Worm (Caenorhabditis elegans) whole organism, L1 larva: ENCODE results near the gene F54D5.17.
A peak's percentile ranks its signal among the peaks of the same experiment; 100 is the strongest.

ENCODE experiments used
- C04F5.9 ChIP-seq: sonication (generic microtip); optimal IDR thresholded peaks from 2 replicates; lab custom pipeline; 2016; ENCODE audit warnings: missing genetic modification characterization, missing compliant biosample characterization
- C34B4.2 ChIP-seq: sonication (generic microtip); optimal IDR thresholded peaks from 2 replicates; lab custom pipeline; 2017; ENCODE audit warnings: mild to moderate bottlenecking, missing genetic modification characterization, missing compliant biosample characterization
- Y116A8C.19 ChIP-seq: sonication (generic microtip); optimal IDR thresholded peaks from 2 replicates; lab custom pipeline; 2016; ENCODE audit warnings: missing compliant biosample characterization, missing genetic modification characterization, borderline replicate concordance
- aha-1 ChIP-seq: fragments of 150-350 bp; optimal IDR thresholded peaks from 2 replicates; lab custom pipeline; 2014; ENCODE audit warnings: missing biosample characterization, missing genetic modification characterization
- aly-2 ChIP-seq: fragments of 150-350 bp; optimal IDR thresholded peaks from 2 replicates; lab custom pipeline; 2014; ENCODE audit warnings: missing biosample characterization, missing genetic modification characterization
- blmp-1 ChIP-seq: fragments of 150-350 bp; optimal IDR thresholded peaks from 2 replicates; lab custom pipeline; 2014; ENCODE audit warnings: missing biosample characterization, missing genetic modification characterization
- ceh-8 ChIP-seq: fragments of 200-800 bp; sonication (Bioruptor generic); optimal IDR thresholded peaks from 2 replicates; lab custom pipeline; 2018; ENCODE audit warnings: mild to moderate bottlenecking, missing genetic modification characterization, moderate library complexity, missing compliant biosample characterization
- ceh-82 ChIP-seq, 3 experiments: fragments of 150-350 bp in 1 of 3; sonication (generic microtip) in 2 of 3; optimal IDR thresholded peaks; 2 replicates each; lab custom pipeline; 2014 to 2017; ENCODE audit warnings: missing biosample characterization in 3 of 3, missing genetic modification characterization in 3 of 3
- ceh-88 ChIP-seq: fragments of 200-800 bp; sonication (Bioruptor generic); IDR thresholded peaks from 2 replicates; pipeline ENCODE4 v1.3.6; 2022; ENCODE audit warnings: missing genetic modification characterization, missing compliant biosample characterization
- efl-1 ChIP-seq, 4 experiments: fragments of 150-350 bp; optimal IDR thresholded peaks in 3 of 4; peaks in 1 of 4; 1 replicate in 1 of 4; 2 replicates in 3 of 4; lab custom pipeline; 2014; ENCODE audit warnings: missing biosample characterization in 2 of 4, missing genetic modification characterization in 2 of 4, missing genetic modification reagents in 2 of 4
- egl-13 ChIP-seq: sonication (generic microtip); optimal IDR thresholded peaks from 2 replicates; lab custom pipeline; 2016; ENCODE audit warnings: missing genotype, missing genetic modification reagents, missing genetic modification characterization, missing compliant biosample characterization
- elt-2 ChIP-seq: sonication (generic microtip); optimal IDR thresholded peaks from 2 replicates; lab custom pipeline; 2016; ENCODE audit warnings: missing genetic modification characterization, mild to moderate bottlenecking, inconsistent platforms, missing compliant biosample characterization, missing genetic modification reagents
- fkh-10 ChIP-seq: sonication (generic microtip); optimal IDR thresholded peaks from 2 replicates; lab custom pipeline; 2017; ENCODE audit warnings: missing biosample characterization, missing genetic modification reagents, missing genetic modification characterization
- hlh-17 ChIP-seq: fragments of 200-800 bp; sonication (Bioruptor generic); optimal IDR thresholded peaks from 2 replicates; lab custom pipeline; 2018; ENCODE audit warnings: missing genetic modification characterization, mild to moderate bottlenecking, missing compliant biosample characterization, moderate library complexity, borderline replicate concordance
- hlh-4 ChIP-seq: sonication (generic microtip); optimal IDR thresholded peaks from 2 replicates; lab custom pipeline; 2016; ENCODE audit warnings: mild to moderate bottlenecking, missing genetic modification characterization, missing compliant biosample characterization
- hpl-2 ChIP-seq: fragments of 150-350 bp; optimal IDR thresholded peaks from 2 replicates; lab custom pipeline; 2014; ENCODE audit warnings: missing biosample characterization, missing genetic modification reagents, missing genetic modification characterization
- lin-14 ChIP-seq: fragments of 200-800 bp; sonication (Bioruptor generic); optimal IDR thresholded peaks from 2 replicates; lab custom pipeline; 2018; ENCODE audit warnings: mild to moderate bottlenecking, missing genetic modification characterization, moderate library complexity, missing compliant biosample characterization
- lin-15B ChIP-seq: fragments of 150-350 bp; sonication (generic microtip); optimal IDR thresholded peaks from 3 replicates; lab custom pipeline; 2014; ENCODE audit warnings: missing biosample characterization, missing genetic modification characterization
- lin-35 ChIP-seq, 2 experiments: fragments of 150-350 bp; optimal IDR thresholded peaks; 2 replicates each; lab custom pipeline; 2014; ENCODE audit warnings: missing biosample characterization in 2 of 2, missing genetic modification characterization in 2 of 2, missing genetic modification reagents in 2 of 2
- lir-3 ChIP-seq: sonication (generic microtip); optimal IDR thresholded peaks from 2 replicates; lab custom pipeline; 2016; ENCODE audit warnings: mild to moderate bottlenecking, missing genetic modification characterization, moderate library complexity, missing compliant biosample characterization; ENCODE audit not compliant: poor library complexity
- lsy-2 ChIP-seq, 2 experiments: fragments of 150-350 bp; optimal IDR thresholded peaks; 2 replicates each; lab custom pipeline; 2014; ENCODE audit warnings: missing biosample characterization in 2 of 2, missing genetic modification characterization in 2 of 2
- mef-2 ChIP-seq: fragments of 150-350 bp; optimal IDR thresholded peaks from 2 replicates; lab custom pipeline; 2014; ENCODE audit warnings: missing biosample characterization, missing genetic modification characterization
- nhr-20 ChIP-seq: sonication (generic microtip); optimal IDR thresholded peaks from 2 replicates; lab custom pipeline; 2016; ENCODE audit warnings: mild to moderate bottlenecking, missing genetic modification characterization, missing compliant biosample characterization
- nhr-77 ChIP-seq: fragments of 150-350 bp; optimal IDR thresholded peaks from 2 replicates; lab custom pipeline; 2014; ENCODE audit warnings: missing biosample characterization, missing genetic modification characterization
- nhr-84 ChIP-seq: sonication (generic microtip); optimal IDR thresholded peaks from 2 replicates; lab custom pipeline; 2017; ENCODE audit warnings: missing biosample characterization, missing genetic modification characterization
- nhr-85 ChIP-seq: sonication (generic microtip); peaks from one replicate; lab custom pipeline; 2016; ENCODE audit warnings: missing genetic modification characterization, inconsistent platforms, missing compliant biosample characterization
- nhr-90 ChIP-seq: sonication (generic microtip); optimal IDR thresholded peaks from 2 replicates; lab custom pipeline; 2016; ENCODE audit warnings: mild to moderate bottlenecking, missing genetic modification characterization, missing compliant biosample characterization; ENCODE audit not compliant: poor library complexity
- pax-3 ChIP-seq: fragments of 200-800 bp; sonication (Bioruptor generic); optimal IDR thresholded peaks from 2 replicates; lab custom pipeline; 2018; ENCODE audit warnings: mild to moderate bottlenecking, missing genetic modification characterization, moderate library complexity, missing compliant biosample characterization
- snpc-4 ChIP-seq: fragments of 150-350 bp; optimal IDR thresholded peaks from 2 replicates; lab custom pipeline; 2014; ENCODE audit warnings: missing biosample characterization, missing genetic modification characterization
- snu-23 ChIP-seq: sonication (generic microtip); optimal IDR thresholded peaks from 2 replicates; lab custom pipeline; 2016; ENCODE audit warnings: missing genetic modification characterization, missing compliant biosample characterization
- sox-4 ChIP-seq: sonication (generic microtip); optimal IDR thresholded peaks from 2 replicates; lab custom pipeline; 2016; ENCODE audit warnings: missing genetic modification characterization, missing compliant biosample characterization
- sup-37 ChIP-seq: fragments of 200-800 bp; sonication (Bioruptor generic); optimal IDR thresholded peaks from 2 replicates; lab custom pipeline; 2018; ENCODE audit warnings: mild to moderate bottlenecking, missing genetic modification characterization, missing compliant biosample characterization
- swsn-7 ChIP-seq: sonication (generic microtip); optimal IDR thresholded peaks from 2 replicates; lab custom pipeline; 2016; ENCODE audit warnings: missing genetic modification characterization, missing compliant biosample characterization
- tbx-2 ChIP-seq: sonication (generic microtip); optimal IDR thresholded peaks from 2 replicates; lab custom pipeline; 2016; ENCODE audit warnings: missing genetic modification characterization, missing compliant biosample characterization
- unc-30 ChIP-seq: sonication (generic microtip); optimal IDR thresholded peaks from 2 replicates; lab custom pipeline; 2017; ENCODE audit warnings: missing biosample characterization, missing genetic modification characterization
- unc-62 ChIP-seq: fragments of 150-350 bp; optimal IDR thresholded peaks from 2 replicates; lab custom pipeline; 2014; ENCODE audit warnings: missing biosample characterization, missing genetic modification reagents, missing genetic modification characterization
- xbp-1 ChIP-seq: sonication (generic microtip); optimal IDR thresholded peaks from 2 replicates; lab custom pipeline; 2016; ENCODE audit warnings: missing genetic modification characterization, missing compliant biosample characterization
- zag-1 ChIP-seq: fragments of 150-350 bp; optimal IDR thresholded peaks from 2 replicates; lab custom pipeline; 2014; ENCODE audit warnings: missing biosample characterization, missing genetic modification characterization
- ztf-4 ChIP-seq: fragments of 150-350 bp; optimal IDR thresholded peaks from 2 replicates; lab custom pipeline; 2014; ENCODE audit warnings: missing biosample characterization, missing genetic modification characterization

F54D5.17 gene

DNA sequence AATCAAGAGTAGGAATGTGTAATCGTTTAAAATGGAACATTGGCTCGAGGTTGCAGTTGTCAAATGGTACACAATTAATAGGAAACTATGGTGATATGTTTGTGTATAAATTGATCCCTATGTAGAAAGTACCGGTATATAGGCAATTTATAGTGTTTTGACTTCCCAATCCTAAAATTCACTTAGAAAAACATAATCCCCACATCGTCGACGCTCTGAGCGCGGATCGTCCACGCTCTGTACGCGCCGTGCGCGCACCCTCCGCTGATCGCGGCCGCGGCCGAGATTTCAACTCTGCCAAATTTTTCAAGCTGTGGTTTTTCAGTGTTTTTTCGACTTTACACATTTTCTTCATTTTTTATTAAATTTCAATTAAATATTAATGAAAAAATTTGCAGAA is at the start of gene F54D5.17:
TSS of gene F54D5.17 (plus strand) at position 301 of the 400 bp plus-strand sequence.
- no peak for TF ChIP-seq hpl-2 (GFP tag; lab: Kevin White, UChicago)
- no peak for TF ChIP-seq ztf-4 (tag; lab: Kevin White, UChicago)
- no peak for TF ChIP-seq aly-2 (tag; lab: Kevin White, UChicago)
- TF ChIP-seq lin-14 (GFP tag; lab: Kevin White, UChicago) = no peak
- TF ChIP-seq nhr-90 (tag; lab: Kevin White, UChicago) = no peak
- no peak for TF ChIP-seq swsn-7 (tag; lab: Kevin White, UChicago)
- TF ChIP-seq, all 84 proteins: peak for 0

DNA sequence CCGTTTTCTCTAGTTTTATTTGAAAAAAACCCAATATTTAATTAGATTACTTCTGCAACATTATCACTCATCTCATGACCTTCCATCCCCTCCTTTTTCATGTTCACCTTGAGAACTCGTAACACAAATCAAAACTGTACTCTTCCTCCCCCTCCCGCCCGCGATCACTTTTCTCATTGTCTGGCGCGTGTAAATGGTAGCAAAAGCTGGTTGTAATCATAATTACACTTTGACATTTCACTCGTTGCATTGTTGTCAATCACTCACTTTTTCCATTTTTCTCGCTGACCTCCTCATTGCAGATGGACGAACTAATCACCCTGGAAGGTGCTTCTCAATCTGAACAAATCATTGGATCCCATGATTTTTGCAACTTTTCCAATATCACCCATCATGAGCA is 46.1 kb upstream of the F54D5.17 start, which contains the start of gene npr-41:
TSS of gene npr-41 (plus strand) at position 301 of the 400 bp plus-strand sequence.
- TF ChIP-seq nhr-84 (tag; lab: Kevin White, UChicago) (no peak), lin-35 (GFP tag; optimal IDR thresholded peaks at IDR 0.05; lab: Kevin White, UChicago) (no peak), hlh-17 (GFP tag; lab: Kevin White, UChicago) (no peak), lin-15B (tag; lab: Kevin White, UChicago) (no peak), pax-3 (tag; lab: Kevin White, UChicago) (no peak), nhr-85 (tag; lab: Kevin White, UChicago) (peak; percentile 19)
- TF ChIP-seq, all 84 proteins: peak for 1

DNA sequence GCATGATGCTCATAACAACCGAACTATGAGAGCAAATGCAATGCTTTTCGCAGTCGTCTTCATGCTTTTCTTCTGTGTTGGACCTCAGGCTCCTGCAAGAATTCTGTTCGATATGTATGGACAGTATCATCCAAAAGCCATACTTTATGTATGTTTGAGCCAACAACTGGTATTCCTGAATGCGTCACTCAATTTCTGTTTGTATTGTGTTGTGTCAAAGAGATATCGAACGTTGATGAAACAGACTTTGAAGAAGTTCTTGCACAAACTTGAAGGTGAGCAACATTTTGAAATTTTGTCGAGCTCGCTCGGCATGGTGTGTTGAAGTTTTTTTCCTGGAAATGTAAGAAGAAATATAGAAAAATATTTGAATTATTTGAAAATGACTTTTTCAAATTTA is 43.5 kb upstream of the F54D5.17 start:
- TF ChIP-seq blmp-1 = no peak
- TF ChIP-seq ceh-88 = no peak
- no peak for TF ChIP-seq lin-14 (GFP tag; lab: Kevin White, UChicago)
- TF ChIP-seq efl-1 (optimal IDR thresholded peaks at IDR 0.05; lab: Kevin White, UChicago) = no peak
- peak in 1 of 2 experiments; percentile 56 for TF ChIP-seq efl-1 (GFP tag; optimal IDR thresholded peaks at IDR 0.05 in 1 of 2; lab: Kevin White, UChicago)
- no peak for TF ChIP-seq sup-37 (GFP tag; lab: Kevin White, UChicago)

DNA sequence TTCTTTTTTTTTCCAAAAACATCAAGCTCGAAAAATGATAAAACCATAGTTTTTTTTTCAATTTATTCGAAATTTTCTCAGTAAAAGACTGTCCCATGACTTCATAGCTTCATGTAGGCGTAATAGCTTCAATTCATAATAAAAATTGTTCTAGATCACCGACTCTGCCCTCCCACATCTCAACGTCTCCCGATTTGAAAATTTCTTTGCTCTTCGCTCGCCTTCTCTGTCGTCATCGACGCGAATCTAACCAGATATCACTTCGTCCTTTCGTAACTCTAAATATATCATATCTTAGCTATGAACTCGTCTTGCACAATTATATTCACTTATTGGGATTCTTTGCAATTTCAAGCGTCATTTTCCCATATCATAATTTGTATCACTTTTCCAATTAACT is 41.7 kb upstream of the F54D5.17 start, which contains the start of gene srh-44:
TSS of gene srh-44 (plus strand) at position 301 of the 400 bp plus-strand sequence.
- TF ChIP-seq mef-2 (no peak), Y116A8C.19 (no peak), aha-1 (no peak), snpc-4 (tag; lab: Kevin White, UChicago) (no peak), nhr-77 (tag; lab: Kevin White, UChicago) (no peak), hpl-2 (GFP tag; lab: Kevin White, UChicago) (no peak), unc-30 (no peak), ceh-82 (tag; optimal IDR thresholded peaks at IDR 0.05; lab: Kevin White, UChicago) (no peak), lin-35 (GFP tag; optimal IDR thresholded peaks at IDR 0.05; lab: Kevin White, UChicago) (no peak), unc-62 (no peak), lsy-2 (tag; optimal IDR thresholded peaks at IDR 0.05; lab: Kevin White, UChicago) (no peak), egl-13 (tag; lab: Kevin White, UChicago) (no peak), tbx-2 (tag; lab: Kevin White, UChicago) (no peak), hlh-4 (no peak), C34B4.2 (no peak), ceh-8 (GFP tag; lab: Kevin White, UChicago) (no peak), fkh-10 (GFP tag; lab: Kevin White, UChicago) (no peak), hlh-17 (GFP tag; lab: Kevin White, UChicago) (no peak)
- TF ChIP-seq, all 84 proteins: peak for 0

DNA sequence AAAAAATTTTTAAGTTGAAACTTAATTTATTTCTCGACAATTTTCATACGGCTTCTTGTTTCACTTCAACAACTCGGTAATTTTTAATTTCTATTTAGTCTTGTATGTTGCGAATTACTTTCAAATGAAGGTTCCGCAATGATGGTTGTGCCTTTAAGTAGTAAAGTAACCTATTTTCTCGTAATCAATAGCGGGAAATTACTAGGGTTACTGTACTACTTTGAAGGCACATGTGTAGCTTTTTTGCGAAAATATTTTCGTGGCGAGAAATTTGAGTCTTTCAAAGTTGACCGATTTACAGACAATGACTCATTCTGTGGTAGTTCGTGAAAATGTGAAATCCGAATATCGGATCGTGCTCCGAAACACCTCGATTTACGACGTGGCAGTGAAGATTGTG is 38.3 kb upstream of the F54D5.17 start, which contains the start of gene B0334.10:
TSS of gene B0334.10 (plus strand) at position 301 of the 400 bp plus-strand sequence.
- TF ChIP-seq nhr-20 (tag; lab: Kevin White, UChicago) = no peak
- TF ChIP-seq snu-23 (GFP tag; lab: Kevin White, UChicago) = no peak
- no peak for TF ChIP-seq lir-3 (tag; lab: Kevin White, UChicago)
- no peak for TF ChIP-seq fkh-10 (GFP tag; lab: Kevin White, UChicago)
- TF ChIP-seq xbp-1 = no peak
- no peak for TF ChIP-seq zag-1 (tag; lab: Kevin White, UChicago)
- TF ChIP-seq sox-4 (tag; lab: Kevin White, UChicago) = no peak
- TF ChIP-seq elt-2 (tag; lab: Kevin White, UChicago) = no peak
- no peak for TF ChIP-seq C04F5.9 (tag; lab: Kevin White, UChicago)
